Worm (Caenorhabditis elegans) whole organism, young adult: ENCODE results near the gene cest-9.1.

Source experiments
- ama-1 ChIP-seq, 3 experiments: fragments of 150-350 bp in 1 of 3; sonication (generic microtip) in 2 of 3; optimal IDR thresholded peaks; 2 replicates each; lab custom pipeline; 2014 to 2018; ENCODE audit warnings: missing biosample characterization in 2 of 3, missing genetic modification characterization in 2 of 3, missing genetic modification reagents in 2 of 3
- bed-2 ChIP-seq: fragments of 200-800 bp; sonication (Bioruptor generic); IDR thresholded peaks from 2 replicates; pipeline ENCODE4 v1.3.6; 2022; ENCODE audit warnings: missing genetic modification reagents, missing genetic modification characterization, missing compliant biosample characterization
- ceh-79 ChIP-seq: sonication (generic microtip); optimal IDR thresholded peaks from 2 replicates; lab custom pipeline; 2017; ENCODE audit warnings: mild to moderate bottlenecking, missing genetic modification characterization, missing compliant biosample characterization
- lin-54 ChIP-seq: fragments of 200-800 bp; sonication (Bioruptor generic); optimal IDR thresholded peaks from 2 replicates; lab custom pipeline; 2018; ENCODE audit warnings: mild to moderate bottlenecking, missing genetic modification characterization, missing compliant biosample characterization
- pha-4 ChIP-seq: fragments of 150-350 bp; sonication (generic microtip); optimal IDR thresholded peaks from 2 replicates; lab custom pipeline; 2014; ENCODE audit warnings: missing biosample characterization, missing genetic modification reagents, missing genetic modification characterization
- unc-62 ChIP-seq: fragments of 150-350 bp; optimal IDR thresholded peaks from 2 replicates; lab custom pipeline; 2014; ENCODE audit warnings: missing biosample characterization, missing genetic modification reagents, missing genetic modification characterization

- TF ChIP-seq ama-1 (optimal IDR thresholded peaks at IDR 0.05; lab: Kevin White, UChicago) (no peak), ama-1 (GFP tag; optimal IDR thresholded peaks at IDR 0.05; lab: Kevin White, UChicago) (no peak), pha-4 (tag; lab: Kevin White, UChicago) (no peak), lin-54 (GFP tag; lab: Kevin White, UChicago) (no peak), bed-2 (GFP tag; lab: Robert Waterston, UW) (no peak), ceh-79 (no peak), unc-62 (no peak)
Observed at ce11 chrX:12176394-12176793, 49.6 kb upstream of the cest-9.1 start.
